Fruit fly (Drosophila melanogaster) S2 (cell line): ENCODE results near the gene Lint-O.

ENCODE experiments used
- CG8478 ChIP-seq: fragments of >200 bp; optimal IDR thresholded peaks from 2 replicates; lab custom pipeline; 2018
- CTCF ChIP-seq, 2 experiments: fragments of >200 bp; optimal IDR thresholded peaks; 2 replicates each; lab custom pipeline; 2018

DNA sequence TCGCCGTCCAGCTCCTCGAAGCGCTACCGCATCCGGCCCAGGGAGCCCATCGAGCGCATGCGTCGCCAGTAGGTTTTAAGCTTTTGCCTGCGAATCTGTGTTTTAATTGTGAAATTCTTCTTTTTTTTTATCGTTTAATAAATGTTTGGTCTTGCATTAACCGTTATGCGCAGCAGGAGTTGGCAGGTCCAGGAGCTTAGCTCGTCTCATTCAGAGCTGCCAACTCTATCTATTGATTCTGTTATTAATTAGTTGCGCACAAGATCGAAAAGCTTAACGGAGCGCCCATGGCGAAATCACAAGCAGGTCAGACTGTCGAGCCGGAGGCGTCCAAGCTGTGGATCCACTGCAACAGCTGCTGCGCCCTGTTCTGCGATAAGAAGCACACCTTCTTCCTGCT is 27.9 kb downstream of the Lint-O start, which contains the start of gene vilya:
- TF ChIP-seq CTCF (optimal IDR thresholded peaks at IDR 0.05; lab: Kevin White, UChicago) (no peak), CG8478 (no peak)
